Worm (Caenorhabditis elegans) whole organism, L4/young adult: Measurements from ENCODE around the gene F19B10.1.

ENCODE experiments used
- W03F9.2 ChIP-seq: fragments of 150-350 bp; optimal IDR thresholded peaks from 2 replicates; lab custom pipeline; 2014; ENCODE audit warnings: missing biosample characterization, missing genetic modification characterization
- dao-5 ChIP-seq: sonication (generic microtip); optimal IDR thresholded peaks from 2 replicates; lab custom pipeline; 2016; ENCODE audit warnings: missing genotype, missing genetic modification characterization, moderate library complexity, missing compliant biosample characterization
- him-1 ChIP-seq: sonication (generic microtip); optimal IDR thresholded peaks from 2 replicates; lab custom pipeline; 2016; ENCODE audit warnings: missing genotype, missing genetic modification reagents, missing genetic modification characterization, missing compliant biosample characterization

Gene F19B10.1

ce11 chrII:3673493-3673892 is 9.5 kb upstream of the F19B10.1 start, which contains the start of gene sea-1:
TSS of gene sea-1 (minus strand) at chrII:3673593.
- TF ChIP-seq W03F9.2 = no peak
- no peak for TF ChIP-seq dao-5 (tag; lab: Kevin White, UChicago)

ce11 chrII:3675176-3675575 is 7.8 kb upstream of the F19B10.1 start, which contains the start of gene F19B10.2:
TSS of gene F19B10.2 (plus strand) at chrII:3675476.
- no peak for TF ChIP-seq W03F9.2
- no peak for TF ChIP-seq dao-5 (tag; lab: Kevin White, UChicago)

ce11 chrII:3678978-3679377 is 4.0 kb upstream of the F19B10.1 start:
- TF ChIP-seq W03F9.2 = no peak
- TF ChIP-seq him-1 (tag; lab: Kevin White, UChicago) = no peak
- TF ChIP-seq dao-5 (tag; lab: Kevin White, UChicago) = no peak

- TF ChIP-seq dao-5 (tag; lab: Kevin White, UChicago) (no peak), him-1 (tag; lab: Kevin White, UChicago) (no peak), W03F9.2 (no peak)
Measured at ce11 chrII:3680366-3680765, 2.6 kb upstream of the F19B10.1 start.

- TF ChIP-seq dao-5 (tag; lab: Kevin White, UChicago) = no peak
- no peak for TF ChIP-seq him-1 (tag; lab: Kevin White, UChicago)
- TF ChIP-seq W03F9.2 = no peak
Measured at ce11 chrII:3681365-3682083, 1.5 kb upstream of the F19B10.1 start, which contains the start of gene F19B10.10. TSS of gene F19B10.10 (minus strand) at chrII:3681415.

ce11 chrII:3684487-3685067 is 1.6 kb downstream of the F19B10.1 start:
- TF ChIP-seq dao-5 (tag; lab: Kevin White, UChicago) = no peak
- TF ChIP-seq W03F9.2 = no peak

- TF ChIP-seq dao-5 (tag; lab: Kevin White, UChicago) (no peak), W03F9.2 (no peak), him-1 (tag; lab: Kevin White, UChicago) (no peak)
Measured at ce11 chrII:3688333-3688732, 5.3 kb downstream of the F19B10.1 start, which contains the start of gene ifas-1. TSS of gene ifas-1 (minus strand) at chrII:3688719.

- no peak for TF ChIP-seq W03F9.2
- TF ChIP-seq him-1 (tag; lab: Kevin White, UChicago) = no peak
- no peak for TF ChIP-seq dao-5 (tag; lab: Kevin White, UChicago)
Measured at ce11 chrII:3690646-3691045, 7.7 kb downstream of the F19B10.1 start, which contains the start of gene srx-101. TSS of gene srx-101 (minus strand) at chrII:3690746.

ce11 chrII:3694664-3695063 is 11.7 kb downstream of the F19B10.1 start, which contains the start of gene srx-102:
TSS of gene srx-102 (minus strand) at chrII:3694764.
- no peak for TF ChIP-seq dao-5 (tag; lab: Kevin White, UChicago)
- no peak for TF ChIP-seq him-1 (tag; lab: Kevin White, UChicago)

- no peak for TF ChIP-seq dao-5 (tag; lab: Kevin White, UChicago)
Measured at ce11 chrII:3699591-3699990, 16.6 kb downstream of the F19B10.1 start, which contains the start of gene srx-104. TSS of gene srx-104 (minus strand) at chrII:3699691.

- no peak for TF ChIP-seq W03F9.2
- no peak for TF ChIP-seq him-1 (tag; lab: Kevin White, UChicago)
- TF ChIP-seq dao-5 (tag; lab: Kevin White, UChicago) = no peak
Measured at ce11 chrII:3701305-3701704, 18.3 kb downstream of the F19B10.1 start, which contains the start of gene srx-105. TSS of gene srx-105 (minus strand) at chrII:3701405.

ce11 chrII:3705320-3705719 is 22.3 kb downstream of the F19B10.1 start, which contains the start of gene srx-108:
TSS of gene srx-108 (plus strand) at chrII:3705620.
- no peak for TF ChIP-seq dao-5 (tag; lab: Kevin White, UChicago)
- TF ChIP-seq W03F9.2 = no peak
- TF ChIP-seq him-1 (tag; lab: Kevin White, UChicago) = no peak

ce11 chrII:3709255-3709654 is 26.3 kb downstream of the F19B10.1 start, which contains the start of gene srx-110:
TSS of gene srx-110 (plus strand) at chrII:3709555.
- TF ChIP-seq W03F9.2 (no peak), him-1 (tag; lab: Kevin White, UChicago) (no peak), dao-5 (tag; lab: Kevin White, UChicago) (no peak)

- TF ChIP-seq dao-5 (tag; lab: Kevin White, UChicago) (no peak), him-1 (tag; lab: Kevin White, UChicago) (no peak)
Measured at ce11 chrII:3711047-3711446, 28.1 kb downstream of the F19B10.1 start, which contains the start of gene fbxc-53. TSS of gene fbxc-53 (plus strand) at chrII:3711291.
